Fruit fly (Drosophila melanogaster): ENCODE results near the gene G6P.

- TF ChIP-seq Myc (optimal IDR thresholded peaks at IDR 0.05) (no peak), ttk (optimal IDR thresholded peaks at IDR 0.05) (no peak), psq (optimal IDR thresholded peaks at IDR 0.05) (no peak), h (optimal IDR thresholded peaks at IDR 0.05) (no peak), Sin3A (optimal IDR thresholded peaks at IDR 0.05) (no peak)
These were observed 39.7 kb upstream of the G6P start for dm6 chr2L:2855204-2855768.

All from Kc167 (cell line).